Worm (Caenorhabditis elegans): Measurements from ENCODE around the gene F22F7.7.

DNA sequence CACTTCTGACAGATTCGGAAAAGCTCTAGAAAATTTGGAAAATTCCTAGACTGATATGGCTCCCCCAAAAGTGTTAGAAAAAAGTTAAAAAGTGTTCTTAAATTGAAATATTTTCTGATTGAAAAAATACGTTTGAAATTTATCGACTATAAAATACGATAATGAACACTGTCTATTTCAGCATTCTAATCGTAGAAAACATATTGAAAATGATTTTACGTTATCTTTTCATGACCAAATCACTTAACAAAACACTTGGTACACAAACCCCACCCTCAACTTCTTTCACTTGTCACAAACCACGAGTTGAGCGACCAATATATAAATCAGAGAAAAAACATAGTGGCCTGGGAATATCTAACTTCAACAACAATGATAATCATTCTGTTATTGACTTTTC lies 39.4 kb upstream of the F22F7.7 start, which contains the start of gene cyp-33C1:
- TF ChIP-seq him-1 (tag; optimal IDR thresholded peaks at IDR 0.05) (no peak), W03F9.2 (tag; optimal IDR thresholded peaks at IDR 0.05) (no peak), dao-5 (tag; optimal IDR thresholded peaks at IDR 0.05) (no peak)
